Fruit fly (Drosophila melanogaster) whole organism, embryonic: Measurements from ENCODE around the gene CG6163.

Experiments
- Antp ChIP-seq: fragments of 200-800 bp; sonication (Bioruptor generic); optimal IDR thresholded peaks from 3 replicates; lab custom pipeline; 2016; ENCODE audit warnings: missing biosample characterization, missing genetic modification characterization
- BEAF-32 ChIP-seq: fragments of 200-800 bp; sonication (Bioruptor generic); optimal IDR thresholded peaks from 3 replicates; lab custom pipeline; 2017; ENCODE audit warnings: missing biosample characterization, missing genetic modification characterization, mild to moderate bottlenecking, moderate library complexity, missing genetic modification reagents
- C15 ChIP-seq: fragments of 200-800 bp; sonication (Bioruptor generic); IDR thresholded peaks from 3 replicates; pipeline ENCODE4 v1.3.6; 2022; ENCODE audit warnings: missing biosample characterization, missing genetic modification characterization
- CG11723 ChIP-seq: fragments of 200-800 bp; sonication (Bioruptor generic); optimal IDR thresholded peaks from 2 replicates; lab custom pipeline; 2017; ENCODE audit warnings: missing biosample characterization, mild to moderate bottlenecking, missing genetic modification characterization
- CG12155 ChIP-seq: fragments of 200-800 bp; sonication (Bioruptor generic); optimal IDR thresholded peaks from 3 replicates; lab custom pipeline; 2016; ENCODE audit warnings: missing biosample characterization, missing genetic modification characterization
- CG12236 ChIP-seq: fragments of 200-800 bp; sonication (Bioruptor generic); optimal IDR thresholded peaks from 2 replicates; lab custom pipeline; 2016; ENCODE audit warnings: missing biosample characterization, missing genetic modification characterization
- CG14710 ChIP-seq: fragments of 200-800 bp; sonication (Bioruptor generic); optimal IDR thresholded peaks from 3 replicates; lab custom pipeline; 2019; ENCODE audit warnings: missing biosample characterization, mild to moderate bottlenecking, missing genetic modification characterization, moderate library complexity
- CG15073 ChIP-seq: fragments of 200-800 bp; sonication (Bioruptor generic); optimal IDR thresholded peaks from 2 replicates; lab custom pipeline; 2016; ENCODE audit warnings: missing biosample characterization, missing genetic modification characterization
- CG16813 ChIP-seq: fragments of 200-800 bp; sonication (Bioruptor generic); IDR thresholded peaks from 3 replicates; pipeline ENCODE4 v1.3.6; 2022; ENCODE audit warnings: missing biosample characterization, missing genetic modification characterization; ENCODE audit not compliant: partially characterized antibody
- CG17361 ChIP-seq: fragments of 200-800 bp; sonication (Bioruptor generic); IDR thresholded peaks from 3 replicates; pipeline ENCODE4 v1.3.6; 2022; ENCODE audit warnings: missing biosample characterization, missing genetic modification characterization
- CG17568 ChIP-seq: fragments of 200-800 bp; sonication (Bioruptor generic); optimal IDR thresholded peaks from 2 replicates; lab custom pipeline; 2018; ENCODE audit warnings: missing biosample characterization, mild to moderate bottlenecking, missing genetic modification characterization, moderate library complexity
- CG1792 ChIP-seq: fragments of 200-800 bp; sonication (Bioruptor generic); optimal IDR thresholded peaks from 2 replicates; lab custom pipeline; 2016; ENCODE audit warnings: missing biosample characterization, missing genetic modification characterization
- CG18262 ChIP-seq: fragments of 200-800 bp; optimal IDR thresholded peaks from 3 replicates; lab custom pipeline; 2019; ENCODE audit warnings: missing biosample characterization, mild to moderate bottlenecking, missing genetic modification characterization, moderate library complexity
- CG18476 ChIP-seq: fragments of 200-800 bp; sonication (Bioruptor generic); optimal IDR thresholded peaks from 2 replicates; lab custom pipeline; 2016; ENCODE audit warnings: missing biosample characterization, mild to moderate bottlenecking, missing genetic modification characterization
- CG31441 ChIP-seq: fragments of 200-800 bp; sonication (Bioruptor generic); IDR thresholded peaks from 2 replicates; pipeline ENCODE4 v1.3.6; 2022; ENCODE audit warnings: missing biosample characterization, missing genetic modification characterization
- CG32767 ChIP-seq: fragments of 200-800 bp; sonication (Bioruptor generic); IDR thresholded peaks from 2 replicates; pipeline ENCODE4 v1.3.6; 2022; ENCODE audit warnings: missing biosample characterization, missing genetic modification characterization
- CG3847 ChIP-seq: fragments of 200-800 bp; sonication (Bioruptor generic); IDR thresholded peaks from 2 replicates; pipeline ENCODE4 v1.3.6; 2022; ENCODE audit warnings: missing biosample characterization, missing genetic modification characterization
- CG6175 ChIP-seq: fragments of 200-800 bp; sonication (Bioruptor generic); IDR thresholded peaks from 3 replicates; pipeline ENCODE4 v1.3.6; 2022; ENCODE audit warnings: missing biosample characterization, missing genetic modification characterization
- CG6654 ChIP-seq: fragments of 200-800 bp; sonication (Bioruptor generic); optimal IDR thresholded peaks from 2 replicates; lab custom pipeline; 2017; ENCODE audit warnings: missing biosample characterization, mild to moderate bottlenecking, missing genetic modification characterization
- CG6689 ChIP-seq: fragments of 200-800 bp; sonication (Bioruptor generic); IDR thresholded peaks from 2 replicates; pipeline ENCODE4 v1.3.6; 2022; ENCODE audit warnings: missing biosample characterization, missing genetic modification characterization
- CG7271 ChIP-seq: fragments of 200-800 bp; sonication (Bioruptor generic); optimal IDR thresholded peaks from 2 replicates; lab custom pipeline; 2018; ENCODE audit warnings: missing biosample characterization, mild to moderate bottlenecking, missing genetic modification characterization, moderate library complexity
- CG7372 ChIP-seq: fragments of 200-800 bp; sonication (Bioruptor generic); IDR thresholded peaks from 2 replicates; pipeline ENCODE4 v1.3.6; 2022; ENCODE audit warnings: missing biosample characterization, missing genetic modification characterization
- CG7987 ChIP-seq: fragments of 200-800 bp; sonication (Bioruptor generic); optimal IDR thresholded peaks from 2 replicates; lab custom pipeline; 2018; ENCODE audit warnings: missing biosample characterization, mild to moderate bottlenecking, missing genetic modification characterization, moderate library complexity
- CG9797 ChIP-seq: fragments of 200-800 bp; sonication (Bioruptor generic); optimal IDR thresholded peaks from 3 replicates; lab custom pipeline; 2018; ENCODE audit warnings: missing biosample characterization, mild to moderate bottlenecking, missing genetic modification characterization
- Chrac-16 ChIP-seq: fragments of 200-800 bp; sonication (Bioruptor generic); optimal IDR thresholded peaks from 3 replicates; lab custom pipeline; 2016; ENCODE audit warnings: missing biosample characterization, missing genetic modification characterization
- Dfd ChIP-seq, 2 experiments: fragments of >200 bp; optimal IDR thresholded peaks; 2 replicates each; lab custom pipeline; 2017; ENCODE audit warnings: missing biosample characterization in 2 of 2, missing genetic modification characterization in 2 of 2
- Ets65A ChIP-seq: fragments of 200-800 bp; sonication (Bioruptor generic); peaks from one replicate; lab custom pipeline; 2016; ENCODE audit warnings: missing biosample characterization, missing genetic modification characterization
- Fer1 ChIP-seq: fragments of 200-800 bp; sonication (Bioruptor generic); optimal IDR thresholded peaks from 2 replicates; lab custom pipeline; 2017; ENCODE audit warnings: missing biosample characterization, mild to moderate bottlenecking, missing genetic modification characterization
- HLH3B ChIP-seq: fragments of 200-800 bp; sonication (Bioruptor generic); IDR thresholded peaks from 2 replicates; pipeline ENCODE4 v1.3.6; 2022; ENCODE audit warnings: missing biosample characterization, missing genetic modification characterization
- Hsf ChIP-seq: fragments of 200-800 bp; sonication (Bioruptor generic); optimal IDR thresholded peaks from 3 replicates; lab custom pipeline; 2016; ENCODE audit warnings: missing biosample characterization, missing genetic modification characterization
- NfI ChIP-seq: fragments of 200-800 bp; sonication (Bioruptor generic); optimal IDR thresholded peaks from 3 replicates; lab custom pipeline; 2018; ENCODE audit warnings: missing biosample characterization, mild to moderate bottlenecking, missing genetic modification characterization, moderate library complexity
- Rx ChIP-seq: fragments of 200-800 bp; sonication (Bioruptor generic); IDR thresholded peaks from 2 replicates; pipeline ENCODE4 v1.3.6; 2022; ENCODE audit warnings: missing biosample characterization, missing genetic modification characterization
- Sox102F ChIP-seq: fragments of 200-800 bp; sonication (Bioruptor generic); optimal IDR thresholded peaks from 2 replicates; lab custom pipeline; 2018; ENCODE audit warnings: missing biosample characterization, mild to moderate bottlenecking, missing genetic modification characterization, moderate library complexity
- Trl ChIP-seq, 3 experiments: fragments of >200 bp in 2 of 3; fragments of 200-800 bp in 1 of 3; sonication (Bioruptor generic) in 1 of 3; optimal IDR thresholded peaks; 2 replicates in 1 of 3; 3 replicates in 2 of 3; lab custom pipeline; 2016 to 2017; ENCODE audit warnings: missing biosample characterization in 1 of 3, missing genetic modification characterization in 1 of 3
- Xrp1 ChIP-seq: fragments of 200-800 bp; sonication (Bioruptor generic); IDR thresholded peaks from 2 replicates; pipeline ENCODE4 v1.3.6; 2022; ENCODE audit warnings: missing biosample characterization, missing genetic modification characterization
- chn ChIP-seq: fragments of 200-800 bp; sonication (Bioruptor generic); optimal IDR thresholded peaks from 2 replicates; lab custom pipeline; 2016; ENCODE audit warnings: missing biosample characterization, missing genetic modification characterization
- gfzf ChIP-seq: fragments of 200-800 bp; sonication (Bioruptor generic); optimal IDR thresholded peaks from 2 replicates; lab custom pipeline; 2016; ENCODE audit warnings: missing biosample characterization, mild to moderate bottlenecking, missing genetic modification characterization, moderate library complexity
- h ChIP-seq: fragments of >200 bp; optimal IDR thresholded peaks from 2 replicates; lab custom pipeline; 2017
- lola ChIP-seq, 3 experiments: fragments of >200 bp in 2 of 3; fragments of 200-800 bp in 1 of 3; sonication (Bioruptor generic) in 1 of 3; optimal IDR thresholded peaks; 2 replicates each; lab custom pipeline; 2017 to 2019; ENCODE audit warnings: missing biosample characterization in 3 of 3, missing genetic modification characterization in 3 of 3, mild to moderate bottlenecking in 1 of 3, moderate library complexity in 1 of 3
- onecut ChIP-seq: fragments of 200-800 bp; sonication (Bioruptor generic); IDR thresholded peaks from 2 replicates; pipeline ENCODE4 v1.3.6; 2022; ENCODE audit warnings: missing biosample characterization, missing genetic modification characterization
- pb ChIP-seq: fragments of 200-800 bp; sonication (Bioruptor generic); optimal IDR thresholded peaks from 3 replicates; lab custom pipeline; 2016; ENCODE audit warnings: missing biosample characterization, missing genetic modification characterization
- pho ChIP-seq: fragments of 200-800 bp; sonication (Bioruptor generic); optimal IDR thresholded peaks from 2 replicates; lab custom pipeline; 2016; ENCODE audit warnings: missing biosample characterization, missing genetic modification characterization
- salm ChIP-seq: fragments of 200-800 bp; sonication (Bioruptor generic); optimal IDR thresholded peaks from 2 replicates; lab custom pipeline; 2018; ENCODE audit warnings: missing biosample characterization, mild to moderate bottlenecking, missing genetic modification characterization
- sisA ChIP-seq: fragments of 200-800 bp; sonication (Bioruptor generic); IDR thresholded peaks from 2 replicates; pipeline ENCODE4 v1.3.6; 2022; ENCODE audit warnings: missing biosample characterization, missing genetic modification characterization
- slp2 ChIP-seq: fragments of 200-800 bp; sonication (Bioruptor generic); optimal IDR thresholded peaks from 2 replicates; lab custom pipeline; 2016; ENCODE audit warnings: missing biosample characterization, missing genetic modification characterization
- sna ChIP-seq: fragments of 200-800 bp; sonication (Bioruptor generic); IDR thresholded peaks from 2 replicates; pipeline ENCODE4 v1.3.6; 2022; ENCODE audit warnings: missing biosample characterization, missing genetic modification characterization; ENCODE audit not compliant: partially characterized antibody
- so ChIP-seq: fragments of 200-800 bp; sonication (Bioruptor generic); IDR thresholded peaks from 3 replicates; pipeline ENCODE4 v1.3.6; 2022; ENCODE audit warnings: missing biosample characterization, missing genetic modification characterization
- sr ChIP-seq: fragments of 200-800 bp; sonication (Bioruptor generic); IDR thresholded peaks from 3 replicates; pipeline ENCODE4 v1.3.6; 2022; ENCODE audit warnings: missing biosample characterization, missing genetic modification characterization
- stwl ChIP-seq: fragments of 200-800 bp; sonication (Bioruptor generic); optimal IDR thresholded peaks from 3 replicates; lab custom pipeline; 2018; ENCODE audit warnings: missing biosample characterization, mild to moderate bottlenecking, missing genetic modification characterization, moderate library complexity
- tap ChIP-seq: fragments of 200-800 bp; optimal IDR thresholded peaks from 3 replicates; lab custom pipeline; 2019; ENCODE audit warnings: missing biosample characterization, mild to moderate bottlenecking, missing genetic modification characterization, moderate library complexity
- tup ChIP-seq: fragments of 200-800 bp; sonication (Bioruptor generic); optimal IDR thresholded peaks from 2 replicates; lab custom pipeline; 2016; ENCODE audit warnings: missing biosample characterization, mild to moderate bottlenecking, missing genetic modification characterization, moderate library complexity
- zf30C ChIP-seq: fragments of 200-800 bp; sonication (Bioruptor generic); optimal IDR thresholded peaks from 3 replicates; lab custom pipeline; 2018; ENCODE audit warnings: missing biosample characterization, mild to moderate bottlenecking, missing genetic modification characterization

Gene CG6163

dm6 chr3L:11333986-11334385 lies 30.7 kb downstream of the CG6163 start (continued):
- TF ChIP-seq Antp (GFP tag; lab: Kevin White, UChicago): peak; percentile 15
- peak; percentile 64 for TF ChIP-seq Sox102F (GFP tag; lab: Kevin White, UChicago)
- TF ChIP-seq onecut (GFP tag; lab: Robert Waterston, UW): peak; percentile 43
- peak; percentile 26 for TF ChIP-seq CG18476 (GFP tag; lab: Kevin White, UChicago)
- no peak for TF ChIP-seq CG7271
- TF ChIP-seq Xrp1 (GFP tag; lab: Robert Waterston, UW): peak; percentile 77
- TF ChIP-seq CG6689 (GFP tag; lab: Robert Waterston, UW): peak; percentile 54
- TF ChIP-seq tap (tag; lab: Kevin White, UChicago): peak; percentile 57
- no peak for TF ChIP-seq sr (GFP tag; lab: Robert Waterston, UW)
- no peak for TF ChIP-seq h (lab: Kevin White, UChicago)
- TF ChIP-seq CG3847 (GFP tag; lab: Robert Waterston, UW): no peak
- no peak for TF ChIP-seq salm
- TF ChIP-seq CG12236 (GFP tag; lab: Kevin White, UChicago): no peak
- TF ChIP-seq Ets65A (GFP tag; lab: Kevin White, UChicago): peak; percentile 86
- no peak for TF ChIP-seq CG16813 (GFP tag; lab: Robert Waterston, UW)
- no peak for TF ChIP-seq CG32767 (GFP tag; lab: Robert Waterston, UW)
- peak; percentile 73 for TF ChIP-seq CG14710 (tag; lab: Kevin White, UChicago)
- no peak for TF ChIP-seq CG6654
- no peak for TF ChIP-seq pho (GFP tag; lab: Kevin White, UChicago)
- TF ChIP-seq sisA: peak; percentile 43
- TF ChIP-seq CG31441 (GFP tag; lab: Robert Waterston, UW): peak; percentile 72
- peak; percentile 39 for TF ChIP-seq Fer1 (GFP tag; lab: Kevin White, UChicago)
- TF ChIP-seq CG6175 (GFP tag; lab: Robert Waterston, UW): no peak
- peak; percentile 28 for TF ChIP-seq zf30C
- no peak for TF ChIP-seq BEAF-32 (GFP tag; lab: Kevin White, UChicago)
- peak; percentile 41 for TF ChIP-seq Chrac-16 (GFP tag; lab: Kevin White, UChicago)
- TF ChIP-seq C15: no peak
- peak; percentile 52 for TF ChIP-seq CG17568
- no peak for TF ChIP-seq CG7987 (GFP tag; lab: Kevin White, UChicago)
- TF ChIP-seq CG15073 (GFP tag; lab: Kevin White, UChicago): no peak
- no peak for TF ChIP-seq CG9797 (GFP tag; lab: Kevin White, UChicago)
- TF ChIP-seq CG17361: peak; percentile 60
- no peak for TF ChIP-seq Rx (GFP tag; lab: Robert Waterston, UW)
- peak; percentile 22 for TF ChIP-seq CG12155 (GFP tag; lab: Kevin White, UChicago)
- no peak for TF ChIP-seq pb (GFP tag; lab: Kevin White, UChicago)
- TF ChIP-seq slp2 (GFP tag; lab: Kevin White, UChicago): no peak
- TF ChIP-seq so (GFP tag; lab: Robert Waterston, UW): peak; percentile 28; the same call in 1 of the 3 replicates
- peak; percentile 42 for TF ChIP-seq stwl
- 0 out of 2 replicates have a peak, but pooled peaks have one; percentile 41 for TF ChIP-seq HLH3B (GFP tag; lab: Robert Waterston, UW)
- no peak for TF ChIP-seq CG7372 (GFP tag; lab: Robert Waterston, UW)
- TF ChIP-seq gfzf (GFP tag; lab: Kevin White, UChicago): no peak
- peak; percentile 75 for TF ChIP-seq CG18262
- TF ChIP-seq Hsf (GFP tag; lab: Kevin White, UChicago): peak; percentile 28
- peak in 1 of 3 experiments; percentile 75 for TF ChIP-seq lola (GFP tag; optimal IDR thresholded peaks at IDR 0.05; lab: Kevin White, UChicago)
- TF ChIP-seq Trl (optimal IDR thresholded peaks at IDR 0.05; lab: Kevin White, UChicago): no peak
- no peak for TF ChIP-seq Trl (GFP tag; optimal IDR thresholded peaks at IDR 0.05; lab: Kevin White, UChicago)
- peak; percentile 23 for TF ChIP-seq chn (GFP tag; lab: Kevin White, UChicago)
- no peak for TF ChIP-seq tup (GFP tag; lab: Kevin White, UChicago)
- no peak for TF ChIP-seq CG11723 (GFP tag; lab: Kevin White, UChicago)
- peak; percentile 7 for TF ChIP-seq NfI (GFP tag; lab: Kevin White, UChicago)
- TF ChIP-seq Dfd (GFP tag; optimal IDR thresholded peaks at IDR 0.05; lab: Kevin White, UChicago): no peak
- TF ChIP-seq sna (GFP tag; lab: Robert Waterston, UW): no peak
- no peak for TF ChIP-seq CG1792
